Worm (Caenorhabditis elegans) whole organism, L4 larva: Measurements from ENCODE around the gene F40F8.11.

ENCODE experiments used
- D1046.2 ChIP-seq: fragments of 200-800 bp; sonication (Bioruptor generic); IDR thresholded peaks from 2 replicates; pipeline ENCODE4 v1.3.6; 2022; ENCODE audit warnings: missing genetic modification characterization, missing compliant biosample characterization
- T26A8.4 ChIP-seq: fragments of 200-800 bp; sonication (Bioruptor generic); IDR thresholded peaks from 2 replicates; pipeline ENCODE4 v1.3.6; 2022; ENCODE audit warnings: missing genetic modification characterization, missing compliant biosample characterization
- Y105C5A.15 ChIP-seq: fragments of 200-800 bp; sonication (Bioruptor generic); IDR thresholded peaks from 2 replicates; pipeline ENCODE4 v1.3.6; 2022; ENCODE audit warnings: missing genetic modification characterization, missing compliant biosample characterization
- ZK337.2 ChIP-seq: fragments of 200-800 bp; sonication (Bioruptor generic); IDR thresholded peaks from 2 replicates; pipeline ENCODE4 v1.3.6; 2022; ENCODE audit warnings: missing genetic modification reagents, missing genetic modification characterization, missing compliant biosample characterization
- ZK546.5 ChIP-seq, 2 experiments: sonication (generic microtip); optimal IDR thresholded peaks; 2 replicates each; lab custom pipeline; 2017; ENCODE audit warnings: missing biosample characterization in 2 of 2, missing genetic modification characterization in 2 of 2
- aha-1 ChIP-seq: fragments of 150-350 bp; peaks from one replicate; lab custom pipeline; 2014; ENCODE audit warnings: missing biosample characterization, missing genetic modification characterization
- ama-1 ChIP-seq: fragments of 150-350 bp; optimal IDR thresholded peaks from 2 replicates; lab custom pipeline; 2014; ENCODE audit warnings: inconsistent platforms, mixed read lengths
- ceh-20 ChIP-seq: fragments of 200-800 bp; sonication (Bioruptor generic); IDR thresholded peaks from 2 replicates; pipeline ENCODE4 v1.3.6; 2022; ENCODE audit warnings: missing genetic modification reagents, missing genetic modification characterization, missing compliant biosample characterization
- ceh-32 ChIP-seq: sonication (generic microtip); optimal IDR thresholded peaks from 2 replicates; lab custom pipeline; 2016; ENCODE audit warnings: mild to moderate bottlenecking, missing genetic modification characterization, missing compliant biosample characterization; ENCODE audit not compliant: poor library complexity
- ceh-44 ChIP-seq: fragments of 200-800 bp; sonication (Bioruptor generic); IDR thresholded peaks from 2 replicates; pipeline ENCODE4 v1.3.6; 2022; ENCODE audit warnings: missing genetic modification reagents, missing genetic modification characterization, missing compliant biosample characterization
- daf-8 ChIP-seq: fragments of 200-800 bp; sonication (Bioruptor generic); IDR thresholded peaks from 2 replicates; pipeline ENCODE4 v1.3.6; 2022; ENCODE audit warnings: missing genetic modification characterization, missing compliant biosample characterization
- dmd-6 ChIP-seq: fragments of 200-800 bp; sonication (Bioruptor generic); IDR thresholded peaks from 2 replicates; pipeline ENCODE4 v1.3.6; 2022; ENCODE audit warnings: missing genetic modification reagents, missing genetic modification characterization, missing compliant biosample characterization
- dpl-1 ChIP-seq: fragments of 150-350 bp; optimal IDR thresholded peaks from 2 replicates; lab custom pipeline; 2014; ENCODE audit warnings: missing biosample characterization, missing genetic modification reagents, missing genetic modification characterization
- duxl-1 ChIP-seq: sonication (generic microtip); optimal IDR thresholded peaks from 2 replicates; lab custom pipeline; 2016; ENCODE audit warnings: mild to moderate bottlenecking, missing genetic modification characterization, moderate library complexity, missing compliant biosample characterization; ENCODE audit not compliant: poor library complexity
- dve-1 ChIP-seq: sonication (generic microtip); optimal IDR thresholded peaks from 2 replicates; lab custom pipeline; 2017; ENCODE audit warnings: antibody characterized with exemption, mild to moderate bottlenecking, missing genetic modification characterization, missing compliant biosample characterization; ENCODE audit not compliant: insufficient read depth
- fos-1 ChIP-seq: fragments of 150-350 bp; optimal IDR thresholded peaks from 2 replicates; lab custom pipeline; 2014; ENCODE audit warnings: missing biosample characterization, missing genetic modification characterization
- hlh-11 ChIP-seq: fragments of 200-800 bp; sonication (Bioruptor generic); optimal IDR thresholded peaks from 2 replicates; lab custom pipeline; 2018; ENCODE audit warnings: mild to moderate bottlenecking, missing genetic modification characterization, missing compliant biosample characterization
- hlh-30 ChIP-seq: sonication (generic microtip); optimal IDR thresholded peaks from 2 replicates; lab custom pipeline; 2017; ENCODE audit warnings: antibody characterized with exemption, mild to moderate bottlenecking, missing genetic modification characterization, missing compliant biosample characterization; ENCODE audit not compliant: insufficient read depth
- hmg-1.1 ChIP-seq: fragments of 200-800 bp; sonication (Bioruptor generic); IDR thresholded peaks from 2 replicates; pipeline ENCODE4 v1.3.6; 2022; ENCODE audit warnings: missing genetic modification reagents, missing genetic modification characterization, missing compliant biosample characterization
- lim-7 ChIP-seq: fragments of 200-800 bp; sonication (Bioruptor generic); IDR thresholded peaks from 2 replicates; pipeline ENCODE4 v1.3.6; 2022; ENCODE audit warnings: missing genetic modification characterization, missing compliant biosample characterization
- lin-13 ChIP-seq: fragments of 150-350 bp; optimal IDR thresholded peaks from 2 replicates; lab custom pipeline; 2014; ENCODE audit warnings: missing biosample characterization, missing genetic modification reagents, missing genetic modification characterization
- lin-15B ChIP-seq: fragments of 150-350 bp; sonication (generic microtip); optimal IDR thresholded peaks from 3 replicates; lab custom pipeline; 2014; ENCODE audit warnings: missing biosample characterization, missing genetic modification characterization
- lin-29 ChIP-seq: fragments of 200-800 bp; sonication (Bioruptor generic); IDR thresholded peaks from 2 replicates; pipeline ENCODE4 v1.3.6; 2022; ENCODE audit warnings: missing genetic modification reagents, missing genetic modification characterization, missing compliant biosample characterization
- lin-38 ChIP-seq: fragments of 200-800 bp; sonication (Bioruptor generic); IDR thresholded peaks from 2 replicates; pipeline ENCODE4 v1.3.6; 2022; ENCODE audit warnings: missing genetic modification reagents, missing genetic modification characterization, missing compliant biosample characterization
- lin-39 ChIP-seq: fragments of 150-350 bp; optimal IDR thresholded peaks from 2 replicates; lab custom pipeline; 2014; ENCODE audit warnings: missing biosample characterization, missing genetic modification reagents, missing genetic modification characterization
- lir-3 ChIP-seq: sonication (generic microtip); optimal IDR thresholded peaks from 2 replicates; lab custom pipeline; 2016; ENCODE audit warnings: mild to moderate bottlenecking, missing genetic modification characterization, missing compliant biosample characterization
- madf-5 ChIP-seq, 2 experiments: fragments of 200-800 bp; sonication (Bioruptor generic); IDR thresholded peaks; 2 replicates each; pipeline ENCODE4 v1.3.6; 2022; ENCODE audit warnings: missing compliant biosample characterization in 2 of 2, missing genetic modification characterization in 2 of 2
- madf-9 ChIP-seq: fragments of 200-800 bp; sonication (Bioruptor generic); conservative IDR thresholded peaks from 2 replicates; pipeline ENCODE4 v1.3.6; 2022; ENCODE audit warnings: missing genetic modification reagents, missing genetic modification characterization, missing compliant biosample characterization
- mxl-2 ChIP-seq: fragments of 200-800 bp; sonication (Bioruptor generic); conservative IDR thresholded peaks from 2 replicates; pipeline ENCODE4 v1.3.6; 2022; ENCODE audit warnings: missing genetic modification reagents, missing genetic modification characterization, missing compliant biosample characterization
- mxl-3 ChIP-seq: fragments of 200-800 bp; sonication (Bioruptor generic); optimal IDR thresholded peaks from 2 replicates; lab custom pipeline; 2018; ENCODE audit warnings: mild to moderate bottlenecking, missing genetic modification characterization, missing compliant biosample characterization
- nhr-10 ChIP-seq: fragments of 150-350 bp; optimal IDR thresholded peaks from 2 replicates; lab custom pipeline; 2014; ENCODE audit warnings: missing biosample characterization, missing genetic modification characterization
- nhr-237 ChIP-seq: sonication (generic microtip); optimal IDR thresholded peaks from 2 replicates; lab custom pipeline; 2017; ENCODE audit warnings: missing biosample characterization, missing genetic modification characterization
- nhr-77 ChIP-seq: fragments of 150-350 bp; optimal IDR thresholded peaks from 2 replicates; lab custom pipeline; 2014; ENCODE audit warnings: missing biosample characterization, missing genetic modification characterization
- pha-4 ChIP-seq, 2 experiments: fragments of 150-350 bp in 1 of 2; fragments of 200-800 bp in 1 of 2; sonication (Bioruptor generic) in 1 of 2; IDR thresholded peaks in 1 of 2; optimal IDR thresholded peaks in 1 of 2; 2 replicates each; pipeline versions ENCODE4 v1.3.6 to Lab custom; 2014 to 2022; ENCODE audit warnings: missing genetic modification characterization in 2 of 2, missing genetic modification reagents in 2 of 2, missing biosample characterization in 1 of 2, missing compliant biosample characterization in 1 of 2
- pqm-1 ChIP-seq: sonication (generic microtip); optimal IDR thresholded peaks from 2 replicates; lab custom pipeline; 2017; ENCODE audit warnings: missing biosample characterization, missing genetic modification characterization
- saeg-2 ChIP-seq: fragments of 200-800 bp; sonication (Bioruptor generic); IDR thresholded peaks from 2 replicates; pipeline ENCODE4 v1.3.6; 2022; ENCODE audit warnings: missing genetic modification reagents, missing genetic modification characterization, missing compliant biosample characterization
- snpc-4 ChIP-seq: fragments of 150-350 bp; optimal IDR thresholded peaks from 2 replicates; lab custom pipeline; 2014; ENCODE audit warnings: missing biosample characterization, missing genetic modification characterization
- unc-130 ChIP-seq: sonication (generic microtip); optimal IDR thresholded peaks from 2 replicates; lab custom pipeline; 2016; ENCODE audit warnings: missing genetic modification reagents, missing genetic modification characterization, missing compliant biosample characterization
- unc-62 ChIP-seq, 3 experiments: fragments of 150-350 bp in 1 of 3; sonication (generic microtip); optimal IDR thresholded peaks in 2 of 3; peaks in 1 of 3; 1 replicate in 1 of 3; 2 replicates in 2 of 3; lab custom pipeline; 2014 to 2017; ENCODE audit warnings: missing biosample characterization in 3 of 3, missing genetic modification characterization in 3 of 3, missing genetic modification reagents in 3 of 3, missing genotype in 1 of 3
- vab-7 ChIP-seq: fragments of 200-800 bp; sonication (Bioruptor generic); IDR thresholded peaks from 2 replicates; pipeline ENCODE4 v1.3.6; 2022; ENCODE audit warnings: missing genetic modification reagents, missing genetic modification characterization, missing compliant biosample characterization
- ztf-11 ChIP-seq: fragments of 150-350 bp; optimal IDR thresholded peaks from 2 replicates; lab custom pipeline; 2014; ENCODE audit warnings: missing biosample characterization, missing genetic modification characterization
- ztf-7 ChIP-seq: fragments of 150-350 bp; optimal IDR thresholded peaks from 2 replicates; lab custom pipeline; 2014; ENCODE audit warnings: missing biosample characterization, missing genetic modification characterization

Gene F40F8.11

ce11 chrII:11103052-11103451, 29.3 kb downstream of the F40F8.11 start (continued):
- TF ChIP-seq hmg-1.1 (peak; percentile 37; the same call in 1 of the 2 replicates), hlh-11 (tag; lab: Kevin White, UChicago) (peak; percentile 98), ZK337.2 (GFP tag; lab: Robert Waterston, UW) (no peak), nhr-237 (tag; lab: Kevin White, UChicago) (no peak), lin-15B (tag; lab: Kevin White, UChicago) (no peak), lin-29 (GFP tag; lab: Robert Waterston, UW) (no peak), ztf-7 (tag; lab: Kevin White, UChicago) (no peak), saeg-2 (GFP tag; lab: Robert Waterston, UW) (no peak), snpc-4 (tag; lab: Kevin White, UChicago) (no peak), unc-130 (GFP tag; lab: Kevin White, UChicago) (no peak), ztf-11 (tag; lab: Kevin White, UChicago) (no peak), lin-39 (tag; lab: Kevin White, UChicago) (no peak), madf-9 (no peak), mxl-2 (GFP tag; lab: Robert Waterston, UW) (no peak), T26A8.4 (no peak), daf-8 (GFP tag; lab: Robert Waterston, UW) (no peak), dve-1 (peak; percentile 80), dmd-6 (GFP tag; lab: Robert Waterston, UW) (peak; percentile 49; the same call in 1 of the 2 replicates), fos-1 (tag; lab: Kevin White, UChicago) (no peak), lin-13 (GFP tag; lab: Kevin White, UChicago) (peak; percentile 31), hlh-30 (peak; percentile 81), ama-1 (lab: Kevin White, UChicago) (no peak)

DNA sequence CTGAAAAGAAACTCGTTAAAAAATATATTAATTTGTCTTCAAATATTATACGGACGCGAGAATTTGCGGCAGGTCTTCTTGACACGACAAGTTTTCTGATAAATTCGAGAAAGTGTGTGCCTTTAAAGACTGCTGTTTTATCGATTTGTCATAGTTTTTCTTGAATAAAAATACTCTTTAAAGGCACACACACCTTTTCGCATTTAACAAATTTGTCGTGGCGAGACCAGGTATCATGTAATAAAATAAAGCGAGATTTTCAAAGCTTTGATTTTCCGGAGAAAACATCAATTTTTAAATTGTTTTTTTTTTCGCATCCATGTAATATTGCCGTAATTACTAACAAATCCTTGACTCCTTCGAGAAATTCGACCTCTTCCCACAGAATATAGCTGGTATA, 31.2 kb downstream of the F40F8.11 start:
- TF ChIP-seq ZK546.5 (tag; optimal IDR thresholded peaks at IDR 0.05; lab: Kevin White, UChicago) (no peak), unc-62 (GFP tag; optimal IDR thresholded peaks at IDR 0.05 in 1 of 2; lab: Kevin White, UChicago) (peak in 1 of 2 experiments; percentile 95), unc-62 (tag; optimal IDR thresholded peaks at IDR 0.05; lab: Kevin White, UChicago) (no peak)

ce11 chrII:11099841-11100240, 32.5 kb downstream of the F40F8.11 start, which contains the start of gene C09H10.4:
TSS of gene C09H10.4 (plus strand) at chrII:11100141.
- TF ChIP-seq pha-4 (GFP tag; IDR thresholded peaks at IDR 0.05; lab: Robert Waterston, UW), result 0 out of 2 replicates have a peak, but pooled peaks have one; percentile 11
- no peak for TF ChIP-seq pha-4 (tag; optimal IDR thresholded peaks at IDR 0.05; lab: Kevin White, UChicago)
- no peak for TF ChIP-seq ceh-20
- TF ChIP-seq unc-62 (GFP tag; optimal IDR thresholded peaks at IDR 0.05 in 1 of 2; lab: Kevin White, UChicago), result peak in 1 of 2 experiments; percentile 36
- no peak for TF ChIP-seq unc-62 (tag; optimal IDR thresholded peaks at IDR 0.05; lab: Kevin White, UChicago)

DNA sequence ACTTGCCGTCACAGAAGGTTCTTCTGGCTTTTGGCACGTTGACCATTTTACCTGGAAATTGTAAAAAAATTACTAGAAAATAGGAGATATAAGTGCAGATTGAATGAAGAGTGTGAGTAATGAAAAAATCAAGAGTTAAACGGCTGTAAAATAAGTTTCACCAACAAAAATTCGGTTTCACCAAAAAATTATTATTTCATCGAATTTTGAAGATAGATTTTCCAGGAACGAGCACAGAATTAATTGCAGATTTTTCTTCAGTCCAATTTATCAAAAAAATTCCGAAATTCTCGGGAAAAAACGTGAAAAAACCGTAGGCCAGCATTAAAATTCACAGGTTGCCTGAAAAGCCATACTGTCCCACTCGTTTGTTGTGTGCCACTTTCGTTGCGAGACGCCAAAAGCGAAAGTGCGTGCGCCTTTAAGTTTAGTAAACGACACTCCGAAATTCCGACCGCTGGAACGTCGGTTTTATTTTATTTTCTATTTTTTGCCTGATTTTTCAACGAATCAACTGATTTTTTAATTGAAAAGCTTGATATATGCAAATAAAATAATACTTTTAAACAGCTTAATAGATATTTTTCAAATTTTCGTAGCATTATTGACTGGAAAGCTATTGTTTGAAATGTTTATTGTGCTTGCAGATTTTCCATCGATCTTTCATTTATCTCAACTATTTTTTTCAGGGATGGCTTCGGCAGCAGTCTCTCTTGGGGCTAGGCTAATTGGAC, 35.1 kb downstream of the F40F8.11 start, which contains the start of the genes rpl-36.A and nuo-1:
rpl-36.A (minus strand) TSS at position 51 of the 734 bp plus-strand sequence.
nuo-1 (plus strand) TSS at position 684 of the 734 bp plus-strand sequence.
- TF ChIP-seq lin-38 (peak; percentile 78), D1046.2 (peak; percentile 98), ztf-11 (tag; lab: Kevin White, UChicago) (no peak), ZK337.2 (GFP tag; lab: Robert Waterston, UW) (no peak), nhr-10 (tag; lab: Kevin White, UChicago) (no peak), aha-1 (peak; percentile 58), duxl-1 (tag; lab: Kevin White, UChicago) (peak; percentile 33), nhr-77 (tag; lab: Kevin White, UChicago) (peak; percentile 86), ama-1 (lab: Kevin White, UChicago) (peak; percentile 56), ceh-44 (GFP tag; lab: Robert Waterston, UW) (no peak), lin-13 (GFP tag; lab: Kevin White, UChicago) (peak; percentile 54), Y105C5A.15 (GFP tag; lab: Robert Waterston, UW) (no peak), ceh-32 (no peak), mxl-3 (peak; percentile 36), hlh-30 (peak; percentile 76), lim-7 (GFP tag; lab: Robert Waterston, UW) (no peak), pqm-1 (no peak), lin-29 (GFP tag; lab: Robert Waterston, UW) (no peak), dpl-1 (GFP tag; lab: Kevin White, UChicago) (peak; percentile 83), unc-62 (GFP tag; optimal IDR thresholded peaks at IDR 0.05 in 1 of 2; lab: Kevin White, UChicago) (peak in 1 of 2 experiments; percentile 50), unc-62 (tag; optimal IDR thresholded peaks at IDR 0.05; lab: Kevin White, UChicago) (no peak), lir-3 (tag; lab: Kevin White, UChicago) (no peak), madf-5 (GFP tag; IDR thresholded peaks at IDR 0.05; lab: Robert Waterston, UW) (no peak), dmd-6 (GFP tag; lab: Robert Waterston, UW) (peak; percentile 49), vab-7 (no peak)
